Fruit fly (Drosophila melanogaster) whole organism, embryonic: Measurements from ENCODE around the gene lky.
"Not testable (repeated sequence)": the region's sequence is repeated elsewhere in the genome, so short reads cannot be mapped to it uniquely, and the experiment has no call there.

Experiments
- Antp ChIP-seq: fragments of 200-800 bp; sonication (Bioruptor generic); optimal IDR thresholded peaks from 3 replicates; lab custom pipeline; 2016; ENCODE audit warnings: missing biosample characterization, missing genetic modification characterization
- C15 ChIP-seq: fragments of 200-800 bp; sonication (Bioruptor generic); IDR thresholded peaks from 3 replicates; pipeline ENCODE4 v1.3.6; 2022; ENCODE audit warnings: missing biosample characterization, missing genetic modification characterization
- CG10147 ChIP-seq: fragments of 200-800 bp; sonication (Bioruptor generic); optimal IDR thresholded peaks from 2 replicates; lab custom pipeline; 2019; ENCODE audit warnings: missing biosample characterization, mild to moderate bottlenecking, missing genetic modification characterization, moderate library complexity
- CG10274 ChIP-seq: fragments of 200-800 bp; sonication (Bioruptor generic); optimal IDR thresholded peaks from 3 replicates; lab custom pipeline; 2017; ENCODE audit warnings: missing biosample characterization, mild to moderate bottlenecking, missing genetic modification characterization
- CG11456 ChIP-seq: fragments of 200-800 bp; sonication (Bioruptor generic); IDR thresholded peaks from 3 replicates; pipeline ENCODE4 v1.3.6; 2022; ENCODE audit warnings: missing biosample characterization, missing genetic modification characterization
- CG1233 ChIP-seq: fragments of 200-800 bp; sonication (Bioruptor generic); optimal IDR thresholded peaks from 4 replicates; lab custom pipeline; 2018; ENCODE audit warnings: missing biosample characterization, mild to moderate bottlenecking, missing genetic modification characterization
- CG13424 ChIP-seq: fragments of 200-800 bp; sonication (Bioruptor generic); optimal IDR thresholded peaks from 2 replicates; lab custom pipeline; 2019; ENCODE audit warnings: missing biosample characterization, mild to moderate bottlenecking, missing genetic modification characterization, moderate library complexity
- CG16813 ChIP-seq: fragments of 200-800 bp; sonication (Bioruptor generic); IDR thresholded peaks from 3 replicates; pipeline ENCODE4 v1.3.6; 2022; ENCODE audit warnings: missing biosample characterization, missing genetic modification characterization; ENCODE audit not compliant: partially characterized antibody
- CG18262 ChIP-seq: fragments of 200-800 bp; optimal IDR thresholded peaks from 3 replicates; lab custom pipeline; 2019; ENCODE audit warnings: missing biosample characterization, mild to moderate bottlenecking, missing genetic modification characterization, moderate library complexity
- CG2129 ChIP-seq: fragments of 200-800 bp; sonication (Bioruptor generic); IDR thresholded peaks from 2 replicates; pipeline ENCODE4 v1.3.6; 2022; ENCODE audit warnings: missing biosample characterization, missing genetic modification characterization; ENCODE audit not compliant: partially characterized antibody
- CG7271 ChIP-seq: fragments of 200-800 bp; sonication (Bioruptor generic); optimal IDR thresholded peaks from 2 replicates; lab custom pipeline; 2018; ENCODE audit warnings: missing biosample characterization, mild to moderate bottlenecking, missing genetic modification characterization, moderate library complexity
- D19B ChIP-seq: fragments of 200-800 bp; sonication (Bioruptor generic); optimal IDR thresholded peaks from 2 replicates; lab custom pipeline; 2017; ENCODE audit warnings: missing biosample characterization, mild to moderate bottlenecking, missing genetic modification characterization
- HLH4C ChIP-seq: fragments of 200-800 bp; sonication (Bioruptor generic); IDR thresholded peaks from 3 replicates; pipeline ENCODE4 v1.3.6; 2022; ENCODE audit warnings: missing biosample characterization, missing genetic modification characterization; ENCODE audit not compliant: partially characterized antibody
- Hr78 ChIP-seq, 2 experiments: fragments of 200-800 bp in 1 of 2; fragments of >200 bp in 1 of 2; sonication (Bioruptor generic) in 1 of 2; optimal IDR thresholded peaks; 2 replicates each; lab custom pipeline; 2017 to 2019; ENCODE audit warnings: missing biosample characterization in 2 of 2, missing genetic modification characterization in 2 of 2, mild to moderate bottlenecking in 1 of 2, moderate library complexity in 1 of 2
- ase ChIP-seq: fragments of 200-800 bp; sonication (Bioruptor generic); IDR thresholded peaks from 3 replicates; pipeline ENCODE4 v1.3.6; 2022; ENCODE audit warnings: missing biosample characterization, missing genetic modification characterization
- caup ChIP-seq: fragments of 200-800 bp; sonication (Bioruptor generic); optimal IDR thresholded peaks from 3 replicates; lab custom pipeline; 2017; ENCODE audit warnings: missing biosample characterization, mild to moderate bottlenecking, missing genetic modification characterization, moderate library complexity; ENCODE audit not compliant: severe bottlenecking
- ewg ChIP-seq: fragments of 200-800 bp; sonication (Bioruptor generic); optimal IDR thresholded peaks from 3 replicates; lab custom pipeline; 2017; ENCODE audit warnings: mild to moderate bottlenecking, missing biosample characterization, missing genetic modification reagents, missing genetic modification characterization
- jing ChIP-seq: fragments of 200-800 bp; sonication (Bioruptor generic); optimal IDR thresholded peaks from 2 replicates; lab custom pipeline; 2018; ENCODE audit warnings: missing biosample characterization, mild to moderate bottlenecking, missing genetic modification characterization
- ttk ChIP-seq: fragments of 200-800 bp; sonication (Bioruptor generic); IDR thresholded peaks from 2 replicates; pipeline ENCODE4 v2.1.2; 2022; ENCODE audit warnings: missing biosample characterization, missing genetic modification characterization
- unc-4 ChIP-seq: fragments of 200-800 bp; sonication (Bioruptor generic); IDR thresholded peaks from 2 replicates; pipeline ENCODE4 v1.3.6; 2022; ENCODE audit warnings: missing biosample characterization, missing genetic modification characterization; ENCODE audit not compliant: partially characterized antibody
- zfh1 ChIP-seq: fragments of 200-800 bp; sonication (Bioruptor generic); IDR thresholded peaks from 3 replicates; pipeline ENCODE4 v1.3.6; 2022; ENCODE audit warnings: missing biosample characterization, missing genetic modification characterization

Gene lky

dm6 chrX:19959353-19959969, 42.4 kb downstream of the lky start, which contains the start of gene CG12655 (continued):
- TF ChIP-seq HLH4C (GFP tag; lab: Robert Waterston, UW) = peak; percentile 72
- TF ChIP-seq ase (GFP tag; lab: Robert Waterston, UW) = no peak
- TF ChIP-seq CG18262 = no peak
- no peak for TF ChIP-seq caup (GFP tag; lab: Kevin White, UChicago)
- peak; percentile 45 for TF ChIP-seq D19B (GFP tag; lab: Kevin White, UChicago)
- TF ChIP-seq CG7271 (tag; lab: Kevin White, UChicago) = no peak
- no peak for TF ChIP-seq unc-4 (GFP tag; lab: Robert Waterston, UW)
- no peak for TF ChIP-seq zfh1
- peak; percentile 63 for TF ChIP-seq CG16813 (GFP tag; lab: Robert Waterston, UW)
- TF ChIP-seq ewg (GFP tag; lab: Kevin White, UChicago) = no peak
- no peak for TF ChIP-seq ttk (GFP tag; lab: Robert Waterston, UW)
- no peak for TF ChIP-seq CG10147 (GFP tag; lab: Kevin White, UChicago)
- no peak for TF ChIP-seq Hr78 (GFP tag; optimal IDR thresholded peaks at IDR 0.05; lab: Kevin White, UChicago)
- no peak for TF ChIP-seq jing (GFP tag; lab: Kevin White, UChicago)
- no peak for TF ChIP-seq CG11456 (GFP tag; lab: Robert Waterston, UW)

dm6 chrX:19958242-19958641, 43.7 kb downstream of the lky start, which contains the start of gene CG43784:
TSS of gene CG43784 (minus strand) at chrX:19958342.
- not testable (repeated sequence) for TF ChIP-seq Antp (GFP tag; lab: Kevin White, UChicago); CG1233; CG10274 (GFP tag; lab: Kevin White, UChicago)

dm6 chrX:19953508-19953907, 48.4 kb downstream of the lky start, which contains the start of gene CG45494:
TSS of gene CG45494 (minus strand) at chrX:19953608.
- TF ChIP-seq CG13424; CG2129 (GFP tag; lab: Robert Waterston, UW); C15 (GFP tag; lab: Robert Waterston, UW): not testable (repeated sequence)
